Fruit fly (Drosophila melanogaster): ENCODE measurements around the gene DCP2.

The DCP2 gene

DNA sequence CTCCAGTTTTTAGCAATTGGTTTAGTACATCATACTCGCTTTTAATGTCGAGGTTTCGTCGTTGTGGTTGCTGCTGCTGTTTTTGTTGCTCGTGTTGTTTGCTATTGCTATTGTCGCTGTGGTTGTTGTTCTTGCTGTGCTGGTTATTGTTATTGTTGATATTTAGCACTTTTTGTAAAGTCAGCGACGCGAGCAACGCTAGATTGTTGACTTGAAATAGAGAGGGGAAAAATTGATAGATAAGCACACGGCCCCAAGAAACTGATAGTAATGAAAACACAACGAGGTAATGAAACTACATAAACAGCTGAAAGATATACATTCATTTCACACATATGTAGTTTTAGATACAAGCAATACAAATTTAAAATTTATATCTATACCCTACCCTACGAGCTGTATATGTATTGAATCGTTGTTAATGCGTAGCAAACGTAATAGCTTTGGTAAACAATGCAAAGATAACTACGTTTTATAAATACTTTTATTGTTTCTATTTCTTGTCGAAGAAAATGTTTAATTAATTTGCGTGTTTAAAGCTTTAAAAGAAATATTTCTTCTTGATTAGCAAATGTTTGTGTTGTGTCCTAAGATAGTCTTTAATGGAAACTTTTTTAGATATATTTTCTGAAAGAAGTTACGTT is 2.3 kb downstream of the DCP2 start:
- TF ChIP-seq h (optimal IDR thresholded peaks at IDR 0.05): no peak
- no peak for TF ChIP-seq psq (optimal IDR thresholded peaks at IDR 0.05)
- TF ChIP-seq ttk (optimal IDR thresholded peaks at IDR 0.05): no peak
- no peak for TF ChIP-seq Myc (optimal IDR thresholded peaks at IDR 0.05)
- TF ChIP-seq Sin3A (optimal IDR thresholded peaks at IDR 0.05): no peak
- TF ChIP-seq insv (optimal IDR thresholded peaks at IDR 0.05): no peak

dm6 chr3L:15816714-15817113 is 9.5 kb downstream of the DCP2 start, which contains the start of gene CkIIalpha-i1:
TSS of gene CkIIalpha-i1 (plus strand) at chr3L:15816979.
- TF ChIP-seq Myc (optimal IDR thresholded peaks at IDR 0.05): no peak
- no peak for TF ChIP-seq insv (optimal IDR thresholded peaks at IDR 0.05)
- TF ChIP-seq h (optimal IDR thresholded peaks at IDR 0.05): no peak
- TF ChIP-seq Sin3A (optimal IDR thresholded peaks at IDR 0.05): no peak
- TF ChIP-seq psq (optimal IDR thresholded peaks at IDR 0.05): no peak
- no peak for TF ChIP-seq ttk (optimal IDR thresholded peaks at IDR 0.05)

DNA sequence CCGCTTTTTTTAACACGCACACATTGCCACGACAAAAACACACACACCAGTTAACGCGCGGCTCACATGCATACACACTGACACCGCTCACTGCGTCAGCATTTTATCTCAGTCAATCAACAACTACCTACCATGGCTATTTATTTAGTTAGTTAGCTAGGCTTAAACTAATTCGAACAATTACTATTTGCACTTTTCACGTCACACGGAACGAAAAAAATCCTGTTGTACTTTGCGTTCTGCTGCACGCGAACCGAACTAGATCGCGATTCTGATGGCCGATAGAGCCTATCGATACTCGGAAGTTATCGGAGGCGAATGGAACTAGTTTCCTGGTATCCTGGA is 10.1 kb downstream of the DCP2 start, which contains the start of gene fwe:
TSS of gene fwe (minus strand) at position 268 of the 345 bp plus-strand sequence.
- no peak for TF ChIP-seq h (optimal IDR thresholded peaks at IDR 0.05)
- no peak for TF ChIP-seq psq (optimal IDR thresholded peaks at IDR 0.05)
- no peak for TF ChIP-seq ttk (optimal IDR thresholded peaks at IDR 0.05)
- no peak for TF ChIP-seq Myc (optimal IDR thresholded peaks at IDR 0.05)
- TF ChIP-seq insv (optimal IDR thresholded peaks at IDR 0.05): no peak
- no peak for TF ChIP-seq Sin3A (optimal IDR thresholded peaks at IDR 0.05)

- no peak for TF ChIP-seq Sin3A (optimal IDR thresholded peaks at IDR 0.05)
- no peak for TF ChIP-seq insv (optimal IDR thresholded peaks at IDR 0.05)
- TF ChIP-seq psq (optimal IDR thresholded peaks at IDR 0.05): no peak
These were observed 10.7 kb downstream of the DCP2 start for dm6 chr3L:15815353-15816142.

dm6 chr3L:15813988-15814387 is 12.2 kb downstream of the DCP2 start:
- no peak for TF ChIP-seq h (optimal IDR thresholded peaks at IDR 0.05)
- TF ChIP-seq Sin3A (optimal IDR thresholded peaks at IDR 0.05): no peak
- TF ChIP-seq ttk (optimal IDR thresholded peaks at IDR 0.05): no peak
- TF ChIP-seq psq (optimal IDR thresholded peaks at IDR 0.05): no peak
- no peak for TF ChIP-seq Myc (optimal IDR thresholded peaks at IDR 0.05)
- no peak for TF ChIP-seq insv (optimal IDR thresholded peaks at IDR 0.05)

- TF ChIP-seq Sin3A (optimal IDR thresholded peaks at IDR 0.05): no peak
- TF ChIP-seq ttk (optimal IDR thresholded peaks at IDR 0.05): no peak
- TF ChIP-seq psq (optimal IDR thresholded peaks at IDR 0.05): no peak
- no peak for TF ChIP-seq Myc (optimal IDR thresholded peaks at IDR 0.05)
- no peak for TF ChIP-seq h (optimal IDR thresholded peaks at IDR 0.05)
- TF ChIP-seq insv (optimal IDR thresholded peaks at IDR 0.05): no peak
These were observed 16.5 kb downstream of the DCP2 start for dm6 chr3L:15809768-15810167.

DNA sequence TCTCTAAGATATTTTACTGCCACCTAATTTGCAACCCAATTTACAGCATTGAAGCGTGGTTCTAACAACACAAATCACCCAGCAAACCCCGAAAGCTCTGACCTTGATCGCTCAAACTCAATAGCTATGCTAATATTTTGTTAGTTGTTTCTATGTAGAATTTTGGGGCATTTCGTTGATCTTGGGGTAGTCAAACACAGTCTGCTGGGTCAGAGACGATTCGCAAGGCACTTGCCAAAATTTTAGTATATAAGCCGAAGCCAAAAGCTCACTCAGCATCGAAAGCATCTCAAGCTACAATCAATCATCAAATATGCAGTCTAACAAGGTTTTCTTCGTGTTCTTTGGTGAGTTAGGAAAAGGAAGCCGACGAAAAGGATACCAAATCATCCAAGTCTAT is 17.0 kb downstream of the DCP2 start, which contains the start of gene CG13445:
TSS of gene CG13445 (plus strand) at position 301 of the 400 bp plus-strand sequence.
- TF ChIP-seq Myc (optimal IDR thresholded peaks at IDR 0.05) (no peak), psq (optimal IDR thresholded peaks at IDR 0.05) (no peak), Sin3A (optimal IDR thresholded peaks at IDR 0.05) (no peak), insv (optimal IDR thresholded peaks at IDR 0.05) (no peak), h (optimal IDR thresholded peaks at IDR 0.05) (no peak), ttk (optimal IDR thresholded peaks at IDR 0.05) (no peak)

DNA sequence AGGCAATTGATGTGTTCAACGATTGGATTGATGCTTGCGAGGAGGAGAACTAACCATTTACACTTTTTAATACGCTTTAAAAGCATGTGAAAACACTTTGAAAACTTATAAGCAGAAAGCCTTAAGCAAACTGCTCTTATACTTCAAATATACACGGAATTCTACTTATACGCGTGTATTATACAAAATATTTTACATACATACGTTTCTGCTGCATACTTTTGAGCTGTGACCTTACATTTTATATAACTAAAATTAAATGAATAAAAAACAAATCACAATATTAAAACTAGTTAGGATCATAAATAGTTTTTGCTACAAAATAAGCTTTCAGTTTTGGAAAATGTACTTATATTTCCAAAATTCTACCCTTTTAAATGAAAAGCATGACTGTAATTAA is 17.6 kb downstream of the DCP2 start:
- TF ChIP-seq Myc (optimal IDR thresholded peaks at IDR 0.05) (no peak), Sin3A (optimal IDR thresholded peaks at IDR 0.05) (no peak), ttk (optimal IDR thresholded peaks at IDR 0.05) (no peak), insv (optimal IDR thresholded peaks at IDR 0.05) (no peak), psq (optimal IDR thresholded peaks at IDR 0.05) (no peak), h (optimal IDR thresholded peaks at IDR 0.05) (no peak)

dm6 chr3L:15808022-15808421 is 18.2 kb downstream of the DCP2 start, which contains the start of gene CG6244:
TSS of gene CG6244 (plus strand) at chr3L:15808322.
- TF ChIP-seq Sin3A (optimal IDR thresholded peaks at IDR 0.05): no peak
- no peak for TF ChIP-seq insv (optimal IDR thresholded peaks at IDR 0.05)
- TF ChIP-seq Myc (optimal IDR thresholded peaks at IDR 0.05): no peak
- TF ChIP-seq ttk (optimal IDR thresholded peaks at IDR 0.05): no peak
- TF ChIP-seq h (optimal IDR thresholded peaks at IDR 0.05): no peak
- no peak for TF ChIP-seq psq (optimal IDR thresholded peaks at IDR 0.05)

- TF ChIP-seq psq (optimal IDR thresholded peaks at IDR 0.05): no peak
- no peak for TF ChIP-seq h (optimal IDR thresholded peaks at IDR 0.05)
- no peak for TF ChIP-seq ttk (optimal IDR thresholded peaks at IDR 0.05)
- TF ChIP-seq insv (optimal IDR thresholded peaks at IDR 0.05): no peak
- TF ChIP-seq Sin3A (optimal IDR thresholded peaks at IDR 0.05): no peak
- TF ChIP-seq Myc (optimal IDR thresholded peaks at IDR 0.05): no peak
These were observed 23.6 kb downstream of the DCP2 start for dm6 chr3L:15802655-15803054.

dm6 chr3L:15802117-15802516 is 24.1 kb downstream of the DCP2 start:
- TF ChIP-seq Sin3A (optimal IDR thresholded peaks at IDR 0.05) (no peak), psq (optimal IDR thresholded peaks at IDR 0.05) (no peak), ttk (optimal IDR thresholded peaks at IDR 0.05) (no peak), insv (optimal IDR thresholded peaks at IDR 0.05) (no peak), h (optimal IDR thresholded peaks at IDR 0.05) (no peak), Myc (optimal IDR thresholded peaks at IDR 0.05) (no peak)

- TF ChIP-seq insv (optimal IDR thresholded peaks at IDR 0.05) (no peak), psq (optimal IDR thresholded peaks at IDR 0.05) (no peak), Myc (optimal IDR thresholded peaks at IDR 0.05) (no peak), Sin3A (optimal IDR thresholded peaks at IDR 0.05) (no peak), ttk (optimal IDR thresholded peaks at IDR 0.05) (no peak), h (optimal IDR thresholded peaks at IDR 0.05) (no peak)
These were observed 31.9 kb downstream of the DCP2 start for dm6 chr3L:15794311-15794710.
